Worm (Caenorhabditis elegans) whole organism, L1 larva: ENCODE data around the gene T20D4.12.

Experiments used
- fkh-10 ChIP-seq: sonication (generic microtip); optimal IDR thresholded peaks from 2 replicates; lab custom pipeline; 2017; ENCODE audit warnings: missing biosample characterization, missing genetic modification reagents, missing genetic modification characterization
- nhr-11 ChIP-seq: fragments of 150-350 bp; optimal IDR thresholded peaks from 2 replicates; lab custom pipeline; 2014; ENCODE audit warnings: missing biosample characterization, missing genetic modification characterization
- nhr-237 ChIP-seq: fragments of 150-350 bp; optimal IDR thresholded peaks from 2 replicates; lab custom pipeline; 2014; ENCODE audit warnings: missing biosample characterization, missing genetic modification characterization
- nhr-28 ChIP-seq: fragments of 150-350 bp; optimal IDR thresholded peaks from 2 replicates; lab custom pipeline; 2014; ENCODE audit warnings: missing biosample characterization, missing genetic modification characterization
- nhr-76 ChIP-seq: sonication (generic microtip); optimal IDR thresholded peaks from 2 replicates; lab custom pipeline; 2017; ENCODE audit warnings: missing biosample characterization, missing genetic modification characterization
- nhr-77 ChIP-seq: fragments of 150-350 bp; optimal IDR thresholded peaks from 2 replicates; lab custom pipeline; 2014; ENCODE audit warnings: missing biosample characterization, missing genetic modification characterization
- rnt-1 ChIP-seq: sonication (generic microtip); optimal IDR thresholded peaks from 2 replicates; lab custom pipeline; 2016; ENCODE audit warnings: mild to moderate bottlenecking, missing genetic modification characterization, moderate library complexity, missing compliant biosample characterization
- sox-4 ChIP-seq: sonication (generic microtip); optimal IDR thresholded peaks from 2 replicates; lab custom pipeline; 2016; ENCODE audit warnings: missing genetic modification characterization, missing compliant biosample characterization
- ztf-11 ChIP-seq, 2 experiments: sonication (generic microtip); optimal IDR thresholded peaks; 2 replicates each; lab custom pipeline; 2016 to 2017; ENCODE audit warnings: missing genetic modification characterization in 2 of 2, missing biosample characterization in 1 of 2, missing compliant biosample characterization in 1 of 2

DNA sequence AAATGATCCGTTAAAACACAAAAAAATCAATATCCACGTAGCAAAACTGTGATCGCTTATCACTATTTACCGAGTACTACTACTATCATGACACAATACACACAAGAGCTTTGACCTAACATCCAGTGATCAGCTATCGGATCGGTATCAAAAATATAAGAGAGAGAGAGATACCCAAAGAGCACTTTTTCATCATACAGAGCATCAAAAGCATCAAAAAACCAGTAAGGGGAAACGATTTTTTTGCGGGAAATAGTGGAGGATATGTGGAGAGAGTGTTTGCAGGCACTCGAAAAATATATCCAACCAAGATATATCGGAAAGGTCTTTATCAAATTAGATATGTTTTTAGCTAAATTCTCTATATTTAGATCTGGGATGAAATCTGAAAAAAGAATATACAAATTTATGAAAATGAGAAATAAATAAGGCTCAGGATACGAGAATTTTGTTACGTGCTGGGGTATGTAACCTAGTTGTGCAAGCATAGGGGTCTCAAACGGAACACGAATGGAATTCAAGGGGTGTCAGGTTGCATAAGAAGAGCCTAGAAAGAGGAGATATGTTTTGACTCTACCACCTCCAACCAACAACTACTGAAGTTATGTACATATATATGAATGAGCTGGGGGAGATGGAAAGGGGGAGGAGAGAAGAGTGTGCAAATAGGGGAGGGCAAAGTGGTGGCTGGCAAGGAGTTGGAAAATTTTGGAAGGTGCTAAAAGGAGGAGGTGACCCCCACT, 48.4 kb downstream of the T20D4.12 start:
- TF ChIP-seq nhr-11 (tag; lab: Kevin White, UChicago) (no peak), ztf-11 (tag; optimal IDR thresholded peaks at IDR 0.05; lab: Kevin White, UChicago) (no peak), nhr-77 (tag; lab: Kevin White, UChicago) (no peak), sox-4 (no peak), nhr-76 (tag; lab: Kevin White, UChicago) (no peak), fkh-10 (GFP tag; lab: Kevin White, UChicago) (no peak), nhr-237 (tag; lab: Kevin White, UChicago) (no peak), rnt-1 (tag; lab: Kevin White, UChicago) (no peak), nhr-28 (tag; lab: Kevin White, UChicago) (no peak)
